Worm (Caenorhabditis elegans) whole organism, midembryonic: ENCODE measurements around the gene fbxa-44.

Source experiments
- T22C8.4 ChIP-seq: fragments of 200-800 bp; sonication (Bioruptor generic); IDR thresholded peaks from 2 replicates; pipeline ENCODE4 v1.3.6; 2022; ENCODE audit warnings: missing genetic modification characterization, missing compliant biosample characterization
- cog-1 ChIP-seq: sonication (generic microtip); optimal IDR thresholded peaks from 2 replicates; lab custom pipeline; 2016; ENCODE audit warnings: missing genetic modification characterization, missing compliant biosample characterization
- flt-1 ChIP-seq: fragments of 200-800 bp; sonication (Bioruptor generic); IDR thresholded peaks from 2 replicates; pipeline ENCODE4 v1.3.6; 2022; ENCODE audit warnings: missing genetic modification characterization, missing compliant biosample characterization
- klf-2 ChIP-seq: fragments of 200-800 bp; sonication (Bioruptor generic); conservative IDR thresholded peaks from 2 replicates; pipeline ENCODE4 v1.3.6; 2022; ENCODE audit warnings: missing genetic modification reagents, missing genetic modification characterization, missing compliant biosample characterization
- med-1 ChIP-seq: sonication (generic microtip); optimal IDR thresholded peaks from 2 replicates; lab custom pipeline; 2017; ENCODE audit warnings: missing genetic modification characterization, mild to moderate bottlenecking, missing compliant biosample characterization, antibody characterized with exemption, missing genetic modification reagents; ENCODE audit not compliant: insufficient read depth
- ref-1 ChIP-seq: fragments of 200-800 bp; sonication (Bioruptor generic); conservative IDR thresholded peaks from 2 replicates; pipeline ENCODE4 v1.3.6; 2022; ENCODE audit warnings: missing genetic modification reagents, missing genetic modification characterization, missing compliant biosample characterization
- tab-1 ChIP-seq: fragments of 200-800 bp; sonication (Bioruptor generic); IDR thresholded peaks from 2 replicates; pipeline ENCODE4 v1.3.6; 2022; ENCODE audit warnings: missing genetic modification characterization, missing compliant biosample characterization

ce11 chrV:16884744-16885143, 4.3 kb upstream of the fbxa-44 start, which contains the start of gene F09C6.13:
- no peak for TF ChIP-seq flt-1 (GFP tag; lab: Robert Waterston, UW)
- TF ChIP-seq tab-1, result no peak
- no peak for TF ChIP-seq med-1
- TF ChIP-seq klf-2 (GFP tag; lab: Robert Waterston, UW), result no peak
- TF ChIP-seq ref-1 (GFP tag; lab: Robert Waterston, UW), result no peak
- TF ChIP-seq cog-1 (tag; lab: Kevin White, UChicago), result no peak
- TF ChIP-seq T22C8.4 (GFP tag; lab: Robert Waterston, UW), result no peak
